Worm (Caenorhabditis elegans) whole organism, young adult: ENCODE measurements around the gene ZK742.3.

Experiments
- B0019.2 ChIP-seq: fragments of 200-800 bp; sonication (Bioruptor generic); conservative IDR thresholded peaks from 2 replicates; pipeline ENCODE4 v1.3.6; 2022; ENCODE audit warnings: missing genetic modification reagents, missing genetic modification characterization, missing compliant biosample characterization
- B0035.1 ChIP-seq: sonication (generic microtip); optimal IDR thresholded peaks from 2 replicates; lab custom pipeline; 2016; ENCODE audit warnings: missing genetic modification characterization, mild to moderate bottlenecking, missing compliant biosample characterization, missing genotype, missing genetic modification reagents
- C06A6.2 ChIP-seq: fragments of 200-800 bp; sonication (Bioruptor generic); conservative IDR thresholded peaks from 2 replicates; pipeline ENCODE4 v1.3.6; 2022; ENCODE audit warnings: missing genetic modification characterization, missing compliant biosample characterization
- C17E4.6 ChIP-seq: fragments of 200-800 bp; sonication (Bioruptor generic); IDR thresholded peaks from 2 replicates; pipeline ENCODE4 v1.3.6; 2022; ENCODE audit warnings: missing genetic modification reagents, missing genetic modification characterization, missing compliant biosample characterization
- D2030.7 ChIP-seq: fragments of 200-800 bp; sonication (Bioruptor generic); IDR thresholded peaks from 2 replicates; pipeline ENCODE4 v1.3.6; 2022; ENCODE audit warnings: missing genetic modification reagents, missing genetic modification characterization, missing compliant biosample characterization
- F33H1.4 ChIP-seq: fragments of 200-800 bp; sonication (Bioruptor generic); IDR thresholded peaks from 2 replicates; pipeline ENCODE4 v1.3.6; 2022; ENCODE audit warnings: missing genetic modification reagents, missing genetic modification characterization, missing compliant biosample characterization
- F39B2.1 ChIP-seq: fragments of 200-800 bp; sonication (Bioruptor generic); IDR thresholded peaks from 2 replicates; pipeline ENCODE4 v1.3.6; 2022; ENCODE audit warnings: missing genetic modification reagents, missing genetic modification characterization, missing compliant biosample characterization
- F49E8.2 ChIP-seq: sonication (generic microtip); optimal IDR thresholded peaks from 3 replicates; lab custom pipeline; 2017; ENCODE audit warnings: missing genetic modification characterization, mild to moderate bottlenecking, missing compliant biosample characterization, antibody characterized with exemption, moderate library complexity; ENCODE audit not compliant: insufficient read depth
- K11D2.4 ChIP-seq: fragments of 200-800 bp; sonication (Bioruptor generic); IDR thresholded peaks from 2 replicates; pipeline ENCODE4 v1.3.6; 2022; ENCODE audit warnings: missing genetic modification reagents, missing genetic modification characterization, missing compliant biosample characterization
- T07F8.4 ChIP-seq: sonication (generic microtip); optimal IDR thresholded peaks from 2 replicates; lab custom pipeline; 2016; ENCODE audit warnings: mild to moderate bottlenecking, missing genetic modification characterization, moderate library complexity, missing compliant biosample characterization
- Y53F4B.3 ChIP-seq: fragments of 200-800 bp; sonication (Bioruptor generic); IDR thresholded peaks from 2 replicates; pipeline ENCODE4 v1.3.6; 2022; ENCODE audit warnings: missing genetic modification reagents, missing genetic modification characterization, missing compliant biosample characterization
- Y79H2A.3 ChIP-seq: fragments of 200-800 bp; sonication (Bioruptor generic); conservative IDR thresholded peaks from 2 replicates; pipeline ENCODE4 v1.3.6; 2022; ENCODE audit warnings: missing genetic modification reagents, missing genetic modification characterization, missing compliant biosample characterization
- ZK185.1 ChIP-seq: sonication (generic microtip); optimal IDR thresholded peaks from 2 replicates; lab custom pipeline; 2016; ENCODE audit warnings: mild to moderate bottlenecking, missing genetic modification characterization, missing compliant biosample characterization; ENCODE audit not compliant: poor library complexity, severe bottlenecking
- aptf-2 ChIP-seq: fragments of 200-800 bp; sonication (Bioruptor generic); conservative IDR thresholded peaks from 2 replicates; pipeline ENCODE4 v1.3.6; 2022; ENCODE audit warnings: missing genetic modification reagents, missing genetic modification characterization, missing compliant biosample characterization
- atf-7 ChIP-seq: sonication (generic microtip); optimal IDR thresholded peaks from 2 replicates; lab custom pipeline; 2017; ENCODE audit warnings: mild to moderate bottlenecking, missing genetic modification characterization, missing compliant biosample characterization
- athp-1 ChIP-seq: sonication (generic microtip); optimal IDR thresholded peaks from 2 replicates; lab custom pipeline; 2017; ENCODE audit warnings: mild to moderate bottlenecking, missing genetic modification characterization, missing compliant biosample characterization
- attf-3 ChIP-seq: fragments of 200-800 bp; sonication (Bioruptor generic); conservative IDR thresholded peaks from 2 replicates; pipeline ENCODE4 v1.3.6; 2022; ENCODE audit warnings: missing genetic modification reagents, missing genetic modification characterization, missing compliant biosample characterization
- ccch-3 ChIP-seq: fragments of 200-800 bp; sonication (Bioruptor generic); optimal IDR thresholded peaks from 2 replicates; lab custom pipeline; 2018; ENCODE audit warnings: mild to moderate bottlenecking, missing genetic modification characterization, missing compliant biosample characterization
- cebp-2 ChIP-seq: fragments of 200-800 bp; sonication (Bioruptor generic); IDR thresholded peaks from 2 replicates; pipeline ENCODE4 v1.3.6; 2022; ENCODE audit warnings: missing genetic modification characterization, missing compliant biosample characterization
- ceh-100 ChIP-seq: fragments of 200-800 bp; sonication (Bioruptor generic); IDR thresholded peaks from 2 replicates; pipeline ENCODE4 v1.3.6; 2022; ENCODE audit warnings: missing genetic modification reagents, missing genetic modification characterization, missing compliant biosample characterization
- ceh-27 ChIP-seq: fragments of 200-800 bp; sonication (Bioruptor generic); optimal IDR thresholded peaks from 2 replicates; lab custom pipeline; 2018; ENCODE audit warnings: mild to moderate bottlenecking, missing genetic modification characterization, moderate library complexity, missing compliant biosample characterization
- ceh-40 ChIP-seq: fragments of 200-800 bp; sonication (Bioruptor generic); IDR thresholded peaks from 2 replicates; pipeline ENCODE4 v1.3.6; 2022; ENCODE audit warnings: missing genetic modification characterization, missing compliant biosample characterization
- ceh-91 ChIP-seq: fragments of 200-800 bp; sonication (Bioruptor generic); IDR thresholded peaks from 2 replicates; pipeline ENCODE4 v1.3.6; 2022; ENCODE audit warnings: missing genetic modification reagents, missing genetic modification characterization, missing compliant biosample characterization
- dox-1 ChIP-seq: fragments of 200-800 bp; sonication (Bioruptor generic); IDR thresholded peaks from 2 replicates; pipeline ENCODE4 v1.3.6; 2022; ENCODE audit warnings: missing genetic modification reagents, missing genetic modification characterization, missing compliant biosample characterization
- dpl-1 ChIP-seq: fragments of 150-350 bp; optimal IDR thresholded peaks from 2 replicates; lab custom pipeline; 2014; ENCODE audit warnings: missing biosample characterization, missing genetic modification reagents, missing genetic modification characterization
- efl-1 ChIP-seq: fragments of 150-350 bp; optimal IDR thresholded peaks from 2 replicates; lab custom pipeline; 2014; ENCODE audit warnings: missing biosample characterization, missing genetic modification reagents, missing genetic modification characterization
- ekl-4 ChIP-seq: fragments of 200-800 bp; sonication (Bioruptor generic); IDR thresholded peaks from 2 replicates; pipeline ENCODE4 v1.3.6; 2022; ENCODE audit warnings: missing genetic modification reagents, missing genetic modification characterization, missing compliant biosample characterization
- gei-17 ChIP-seq: fragments of 200-800 bp; sonication (Bioruptor generic); optimal IDR thresholded peaks from 2 replicates; lab custom pipeline; 2018; ENCODE audit warnings: mild to moderate bottlenecking, missing genetic modification characterization, missing compliant biosample characterization
- hmg-1.2 ChIP-seq: fragments of 200-800 bp; sonication (Bioruptor generic); IDR thresholded peaks from 2 replicates; pipeline ENCODE4 v1.3.6; 2022; ENCODE audit warnings: missing genetic modification reagents, missing genetic modification characterization, missing compliant biosample characterization
- hmg-20 ChIP-seq: fragments of 200-800 bp; sonication (Bioruptor generic); IDR thresholded peaks from 2 replicates; pipeline ENCODE4 v1.3.6; 2022; ENCODE audit warnings: missing genetic modification reagents, missing genetic modification characterization, missing compliant biosample characterization
- hsf-1 ChIP-seq: fragments of 200-800 bp; sonication (Bioruptor generic); IDR thresholded peaks from 2 replicates; pipeline ENCODE4 v1.3.6; 2022; ENCODE audit warnings: missing genetic modification reagents, missing genetic modification characterization, missing compliant biosample characterization
- lag-1 ChIP-seq: fragments of 200-800 bp; sonication (Bioruptor generic); IDR thresholded peaks from 2 replicates; pipeline ENCODE4 v1.3.6; 2022; ENCODE audit warnings: missing genetic modification reagents, missing genetic modification characterization, missing compliant biosample characterization
- let-526 ChIP-seq: fragments of 200-800 bp; sonication (Bioruptor generic); IDR thresholded peaks from 2 replicates; pipeline ENCODE4 v1.3.6; 2022; ENCODE audit warnings: missing genetic modification reagents, missing genetic modification characterization, missing compliant biosample characterization
- lin-40 ChIP-seq: sonication (generic microtip); optimal IDR thresholded peaks from 2 replicates; lab custom pipeline; 2016; ENCODE audit warnings: missing genetic modification characterization, mild to moderate bottlenecking, missing compliant biosample characterization, missing genotype, missing genetic modification reagents
- madf-3 ChIP-seq: fragments of 200-800 bp; sonication (Bioruptor generic); IDR thresholded peaks from 2 replicates; pipeline ENCODE4 v1.3.6; 2022; ENCODE audit warnings: missing genetic modification reagents, missing genetic modification characterization, missing compliant biosample characterization
- mcd-1 ChIP-seq: fragments of 200-800 bp; sonication (Bioruptor generic); IDR thresholded peaks from 2 replicates; pipeline ENCODE4 v1.3.6; 2022; ENCODE audit warnings: missing genetic modification reagents, missing genetic modification characterization, missing compliant biosample characterization
- mes-4 ChIP-seq: sonication (generic microtip); optimal IDR thresholded peaks from 2 replicates; lab custom pipeline; 2016; ENCODE audit warnings: missing genotype, missing genetic modification characterization, missing compliant biosample characterization
- nhr-120 ChIP-seq: fragments of 200-800 bp; sonication (Bioruptor generic); IDR thresholded peaks from 2 replicates; pipeline ENCODE4 v1.3.6; 2022; ENCODE audit warnings: missing genetic modification characterization, missing compliant biosample characterization
- nhr-27 ChIP-seq: fragments of 200-800 bp; sonication (Bioruptor generic); optimal IDR thresholded peaks from 2 replicates; lab custom pipeline; 2018; ENCODE audit warnings: mild to moderate bottlenecking, missing genetic modification characterization, moderate library complexity, missing compliant biosample characterization
- nhr-80 ChIP-seq: sonication (generic microtip); optimal IDR thresholded peaks from 2 replicates; lab custom pipeline; 2016; ENCODE audit warnings: missing genetic modification characterization, missing compliant biosample characterization
- rec-8 ChIP-seq, 2 experiments: sonication (generic microtip); optimal IDR thresholded peaks; 2 replicates each; lab custom pipeline; 2016; ENCODE audit warnings: mild to moderate bottlenecking in 2 of 2, missing genetic modification characterization in 2 of 2, missing genetic modification reagents in 2 of 2, missing genotype in 2 of 2, missing biosample characterization in 1 of 2, missing compliant biosample characterization in 1 of 2, moderate library complexity in 1 of 2
- sdz-38 ChIP-seq: sonication (generic microtip); optimal IDR thresholded peaks from 2 replicates; lab custom pipeline; 2016; ENCODE audit warnings: missing genotype, missing genetic modification characterization, missing compliant biosample characterization
- sea-2 ChIP-seq: fragments of 200-800 bp; sonication (Bioruptor generic); IDR thresholded peaks from 2 replicates; pipeline ENCODE4 v1.3.6; 2022; ENCODE audit warnings: missing genetic modification characterization, missing compliant biosample characterization
- snpc-3.4 ChIP-seq: sonication (generic microtip); optimal IDR thresholded peaks from 2 replicates; lab custom pipeline; 2017; ENCODE audit warnings: missing genetic modification characterization, mild to moderate bottlenecking, missing compliant biosample characterization, antibody characterized with exemption, moderate library complexity, missing genotype, missing genetic modification reagents
- unc-62 ChIP-seq: fragments of 150-350 bp; optimal IDR thresholded peaks from 2 replicates; lab custom pipeline; 2014; ENCODE audit warnings: missing biosample characterization, missing genetic modification reagents, missing genetic modification characterization
- zfh-2 ChIP-seq: fragments of 200-800 bp; sonication (Bioruptor generic); conservative IDR thresholded peaks from 2 replicates; pipeline ENCODE4 v1.3.6; 2022; ENCODE audit warnings: missing genetic modification reagents, missing genetic modification characterization, missing compliant biosample characterization
- ztf-22 ChIP-seq: fragments of 200-800 bp; sonication (Bioruptor generic); optimal IDR thresholded peaks from 2 replicates; lab custom pipeline; 2018; ENCODE audit warnings: mild to moderate bottlenecking, missing genetic modification characterization, moderate library complexity, missing compliant biosample characterization
- ztf-3 ChIP-seq: fragments of 200-800 bp; sonication (Bioruptor generic); optimal IDR thresholded peaks from 2 replicates; lab custom pipeline; 2018; ENCODE audit warnings: mild to moderate bottlenecking, missing genetic modification characterization, missing compliant biosample characterization

ZK742.3 gene

DNA sequence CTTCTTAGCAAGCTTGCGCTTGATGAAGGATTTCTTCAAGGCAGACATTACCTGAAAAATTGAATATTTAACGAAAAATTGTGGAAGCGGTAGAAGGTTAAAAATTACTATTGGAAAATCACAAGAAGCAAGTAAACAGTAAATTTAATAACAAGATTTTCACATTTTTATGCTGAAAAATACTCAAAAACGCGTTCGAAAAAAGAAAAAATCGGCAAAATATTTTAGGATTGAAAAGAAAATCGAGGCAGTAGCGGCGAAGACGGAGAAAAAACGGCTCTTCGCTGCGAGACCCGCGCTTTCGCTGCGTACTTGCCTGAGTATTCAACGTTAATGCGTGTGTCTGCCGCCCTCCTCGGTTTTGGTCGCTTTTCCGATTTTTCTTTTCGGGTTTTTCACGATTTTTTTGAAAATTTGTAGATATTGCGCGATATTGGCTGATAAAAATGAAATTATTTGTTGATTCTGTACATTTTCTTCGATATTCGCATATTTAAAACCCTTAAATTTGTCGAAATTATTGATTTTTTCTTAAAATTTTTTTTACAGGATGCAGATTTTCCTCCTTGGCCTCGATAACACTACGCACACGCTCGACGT lies 33.6 kb downstream of the ZK742.3 start, which contains the start of the genes rpl-39 and rps-30:
Gene rpl-39, minus strand, starts transcription at position 51 of the 600 bp plus-strand sequence.
Gene rps-30, plus strand, starts transcription at position 550 of the 600 bp plus-strand sequence.
- TF ChIP-seq ceh-91 (peak; percentile 78), snpc-3.4 (tag; lab: Kevin White, UChicago) (peak; percentile 16), unc-62 (GFP tag; lab: Kevin White, UChicago) (peak; percentile 22), F33H1.4 (GFP tag; lab: Robert Waterston, UW) (peak; percentile 96), aptf-2 (GFP tag; lab: Robert Waterston, UW) (no peak), nhr-120 (GFP tag; lab: Robert Waterston, UW) (no peak), F39B2.1 (GFP tag; lab: Robert Waterston, UW) (no peak), B0035.1 (tag; lab: Kevin White, UChicago) (no peak), C17E4.6 (GFP tag; lab: Robert Waterston, UW) (peak; percentile 10; the same call in 1 of the 2 replicates), hmg-20 (GFP tag; lab: Robert Waterston, UW) (no peak), sea-2 (GFP tag; lab: Robert Waterston, UW) (no peak), rec-8 (tag; optimal IDR thresholded peaks at IDR 0.05; lab: Kevin White, UChicago) (no peak), mes-4 (tag; lab: Kevin White, UChicago) (no peak), cebp-2 (no peak), nhr-80 (tag; lab: Kevin White, UChicago) (peak; percentile 62), C06A6.2 (no peak), hsf-1 (GFP tag; lab: Robert Waterston, UW) (peak; percentile 62; the same call in 1 of the 2 replicates), zfh-2 (GFP tag; lab: Robert Waterston, UW) (peak; percentile 51; the same call in 1 of the 2 replicates), dpl-1 (no peak), F49E8.2 (tag; lab: Kevin White, UChicago) (peak; percentile 40), let-526 (GFP tag; lab: Robert Waterston, UW) (no peak), gei-17 (GFP tag; lab: Kevin White, UChicago) (no peak), ekl-4 (GFP tag; lab: Robert Waterston, UW) (peak; percentile 42; the same call in 1 of the 2 replicates), efl-1 (GFP tag; lab: Kevin White, UChicago) (peak; percentile 24), madf-3 (peak; percentile 79; the same call in 1 of the 2 replicates), athp-1 (tag; lab: Kevin White, UChicago) (peak; percentile 4), ZK185.1 (tag; lab: Kevin White, UChicago) (peak; percentile 52), ztf-3 (GFP tag; lab: Kevin White, UChicago) (no peak), lag-1 (GFP tag; lab: Robert Waterston, UW) (no peak), lin-40 (tag; lab: Kevin White, UChicago) (peak; percentile 53), mcd-1 (peak; percentile 80), dox-1 (GFP tag; lab: Robert Waterston, UW) (no peak; the same call in 1 of the 2 replicates), D2030.7 (GFP tag; lab: Robert Waterston, UW) (peak; percentile 74), attf-3 (0 out of 2 replicates have a peak, but pooled peaks have one; percentile 27), ceh-40 (GFP tag; lab: Robert Waterston, UW) (no peak), hmg-1.2 (peak; percentile 88), T07F8.4 (no peak), ceh-100 (peak; percentile 42), ccch-3 (no peak), Y53F4B.3 (GFP tag; lab: Robert Waterston, UW) (no peak), nhr-27 (tag; lab: Kevin White, UChicago) (no peak), atf-7 (no peak), Y79H2A.3 (GFP tag; lab: Robert Waterston, UW) (no peak), K11D2.4 (GFP tag; lab: Robert Waterston, UW) (peak; percentile 72), sdz-38 (tag; lab: Kevin White, UChicago) (no peak), ztf-22 (GFP tag; lab: Kevin White, UChicago) (no peak), ceh-27 (GFP tag; lab: Kevin White, UChicago) (peak; percentile 59), B0019.2 (GFP tag; lab: Robert Waterston, UW) (0 out of 2 replicates have a peak, but pooled peaks have one; percentile 47)
